Worm (Caenorhabditis elegans): ENCODE results near the gene vha-8.

The vha-8 gene

DNA sequence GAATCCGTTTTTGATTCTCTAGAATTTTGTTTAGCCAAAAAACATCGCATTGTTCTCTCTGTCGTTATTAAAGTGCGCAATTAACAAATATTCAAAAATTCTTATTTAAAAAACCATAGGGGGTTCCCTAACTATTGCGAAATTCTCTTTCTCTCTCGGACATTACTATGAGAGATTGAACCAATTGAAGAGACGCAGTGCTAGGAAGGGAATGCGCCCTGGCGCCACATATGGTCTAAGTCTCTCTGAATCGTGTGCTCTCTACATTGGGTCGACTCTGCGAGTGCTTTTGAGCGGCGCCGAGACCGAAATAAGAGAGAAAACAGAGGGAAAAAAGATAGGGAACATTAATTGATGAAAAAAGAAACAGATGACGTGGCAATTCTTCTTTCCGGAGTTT lies 5.0 kb upstream of the vha-8 start:
- no peak for TF ChIP-seq daf-19 (GFP tag; conservative IDR thresholded peaks at IDR 0.05)
- TF ChIP-seq fkh-10 (GFP tag; optimal IDR thresholded peaks at IDR 0.05) = no peak
- no peak for TF ChIP-seq lim-7 (GFP tag; IDR thresholded peaks at IDR 0.05)
- peak; percentile 49 for TF ChIP-seq dpl-1 (GFP tag; optimal IDR thresholded peaks at IDR 0.05)
- TF ChIP-seq R02D3.7 (tag; optimal IDR thresholded peaks at IDR 0.05) = no peak
- peak; percentile 59 for TF ChIP-seq T26A8.4 (GFP tag; IDR thresholded peaks at IDR 0.05)
- no peak for TF ChIP-seq ceh-82 (tag; optimal IDR thresholded peaks at IDR 0.05)
- TF ChIP-seq mep-1 (tag; optimal IDR thresholded peaks at IDR 0.05) = peak; percentile 85
- TF ChIP-seq mdl-1 (tag; optimal IDR thresholded peaks at IDR 0.05) = peak in 1 of 2 experiments; percentile 27
- TF ChIP-seq egl-27 (tag; optimal IDR thresholded peaks at IDR 0.05) = no peak
- peak; percentile 90 for TF ChIP-seq hlh-11 (tag; optimal IDR thresholded peaks at IDR 0.05)
- no peak for TF ChIP-seq D1046.2 (GFP tag; IDR thresholded peaks at IDR 0.05)
- TF ChIP-seq lin-29 (GFP tag; IDR thresholded peaks at IDR 0.05) = no peak
- TF ChIP-seq pqm-1 (tag; optimal IDR thresholded peaks at IDR 0.05) = peak; percentile 5
- no peak for TF ChIP-seq ceh-28 (tag; optimal IDR thresholded peaks at IDR 0.05)
- TF ChIP-seq dmd-6 (GFP tag; IDR thresholded peaks at IDR 0.05) = peak; percentile 68
- TF ChIP-seq daf-16 (GFP tag; optimal IDR thresholded peaks at IDR 0.05) = peak in 1 of 2 experiments; percentile 16
- TF ChIP-seq daf-16 (tag; optimal IDR thresholded peaks at IDR 0.05) = peak; percentile 66
- TF ChIP-seq lin-38 (GFP tag; IDR thresholded peaks at IDR 0.05) = peak; percentile 52
- TF ChIP-seq nhr-10 (tag; optimal IDR thresholded peaks at IDR 0.05) = no peak
- TF ChIP-seq pha-4 (GFP tag; IDR thresholded peaks at IDR 0.05) = peak; percentile 64
- TF ChIP-seq pha-4 (tag; optimal IDR thresholded peaks at IDR 0.05) = peak; percentile 62
- peak; percentile 18 for TF ChIP-seq nhr-102 (tag; optimal IDR thresholded peaks at IDR 0.05)
- TF ChIP-seq lin-13 (GFP tag; optimal IDR thresholded peaks at IDR 0.05) = peak; percentile 37
- no peak for TF ChIP-seq unc-39 (tag; optimal IDR thresholded peaks at IDR 0.05)
- TF ChIP-seq mxl-3 (GFP tag; optimal IDR thresholded peaks at IDR 0.05) = peak; percentile 40
- no peak for TF ChIP-seq daf-12 (tag; optimal IDR thresholded peaks at IDR 0.05)
- peak; percentile 68 for TF ChIP-seq mes-2 (tag; optimal IDR thresholded peaks at IDR 0.05; ENCODE audit: poor library complexity, severe bottlenecking)
- TF ChIP-seq ama-1 (optimal IDR thresholded peaks at IDR 0.05) = peak; percentile 34
- TF ChIP-seq ceh-62 (tag; optimal IDR thresholded peaks at IDR 0.05) = no peak
- TF ChIP-seq spr-1 (tag; optimal IDR thresholded peaks at IDR 0.05) = no peak
- TF ChIP-seq F49E8.2 (tag; optimal IDR thresholded peaks at IDR 0.05; ENCODE audit: borderline replicate concordance) = no peak
- no peak for TF ChIP-seq spr-3 (GFP tag; optimal IDR thresholded peaks at IDR 0.05)
- peak; percentile 84 for TF ChIP-seq dve-1 (tag; optimal IDR thresholded peaks at IDR 0.05; ENCODE audit: insufficient read depth)
- TF ChIP-seq lin-1 (GFP tag; IDR thresholded peaks at IDR 0.05) = peak; percentile 78; the same call in 1 of the 2 replicates
- peak; percentile 54; the same call in 1 of the 2 replicates for TF ChIP-seq ceh-20 (GFP tag; IDR thresholded peaks at IDR 0.05)
- peak; percentile 22 for TF ChIP-seq nhr-25 (tag; optimal IDR thresholded peaks at IDR 0.05; ENCODE audit: borderline replicate concordance, insufficient read depth)
- TF ChIP-seq rbr-2 (tag; optimal IDR thresholded peaks at IDR 0.05) = peak; percentile 77
- TF ChIP-seq ctbp-1 (GFP tag; IDR thresholded peaks at IDR 0.05) = peak; percentile 47; the same call in 1 of the 2 replicates
- TF ChIP-seq vab-7 (GFP tag; IDR thresholded peaks at IDR 0.05) = no peak
- TF ChIP-seq ces-1 (GFP tag; optimal IDR thresholded peaks at IDR 0.05) = no peak
- TF ChIP-seq madf-5 (GFP tag; IDR thresholded peaks at IDR 0.05) = no peak
- TF ChIP-seq lin-15B (tag; optimal IDR thresholded peaks at IDR 0.05) = no peak
- peak; percentile 40 for TF ChIP-seq T20F7.1 (GFP tag; optimal IDR thresholded peaks at IDR 0.05)
- peak; percentile 12 for TF ChIP-seq ztf-7 (tag; optimal IDR thresholded peaks at IDR 0.05)
- TF ChIP-seq hif-1 (tag; optimal IDR thresholded peaks at IDR 0.05) = peak in 1 of 2 experiments; percentile 49
- peak; percentile 13 for TF ChIP-seq nhr-6 (tag; optimal IDR thresholded peaks at IDR 0.05)
- TF ChIP-seq Y75B8A.6 (GFP tag; IDR thresholded peaks at IDR 0.05) = no peak
- TF ChIP-seq nhr-48 (tag; optimal IDR thresholded peaks at IDR 0.05) = peak; percentile 49
- 0 out of 2 replicates have a peak, but pooled peaks have one; percentile 64 for TF ChIP-seq egl-43 (GFP tag; IDR thresholded peaks at IDR 0.05)
- no peak for TF ChIP-seq saeg-2 (GFP tag; IDR thresholded peaks at IDR 0.05)
- peak; percentile 48 for TF ChIP-seq set-16 (GFP tag; IDR thresholded peaks at IDR 0.05)

All from whole organism, L4 larva.